Fruit fly (Drosophila melanogaster): ENCODE data around the gene fd3F.

fd3F gene

DNA sequence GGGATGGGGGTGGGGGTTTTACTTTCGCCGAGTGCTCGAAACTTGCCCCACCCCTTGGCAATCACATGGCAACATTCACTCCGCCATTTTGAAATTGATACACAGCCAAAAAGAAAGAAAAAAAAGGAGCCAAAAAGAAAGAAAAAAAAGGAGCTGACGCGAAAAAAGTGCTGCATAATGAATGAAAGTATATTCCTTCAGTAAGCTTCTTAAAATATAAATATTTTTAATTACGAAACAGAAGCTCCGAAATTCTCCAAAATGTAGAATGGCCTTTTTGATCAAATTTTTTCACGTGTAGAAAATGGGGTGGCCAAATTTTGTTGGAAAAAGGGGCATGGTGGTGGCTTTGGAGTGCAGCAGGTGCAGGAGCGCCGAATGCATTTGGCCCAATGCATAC is 33.9 kb upstream of the fd3F start (continued):
- TF ChIP-seq Chrac-16 (GFP tag; optimal IDR thresholded peaks at IDR 0.05) (peak; percentile 16), CG4854 (GFP tag; optimal IDR thresholded peaks at IDR 0.05) (no peak), ken (GFP tag; IDR thresholded peaks at IDR 0.05) (no peak), mam (GFP tag; optimal IDR thresholded peaks at IDR 0.05) (no peak), bowl (GFP tag; IDR thresholded peaks at IDR 0.05) (no peak), trem (tag; optimal IDR thresholded peaks at IDR 0.05) (no peak), CG4360 (GFP tag; IDR thresholded peaks at IDR 0.05) (no peak), Doc2 (GFP tag; IDR thresholded peaks at IDR 0.05) (no peak), Drgx (GFP tag; IDR thresholded peaks at IDR 0.05) (peak; percentile 21; the same call in 1 of the 2 replicates), CG12391 (tag; optimal IDR thresholded peaks at IDR 0.05) (peak; percentile 42), CG32772 (GFP tag; IDR thresholded peaks at IDR 0.05) (0 out of 2 replicates have a peak, but pooled peaks have one; percentile 34), CG18011 (GFP tag; optimal IDR thresholded peaks at IDR 0.05) (no peak), CG8281 (tag; optimal IDR thresholded peaks at IDR 0.05) (no peak), Dip3 (GFP tag; optimal IDR thresholded peaks at IDR 0.05) (no peak), odd (GFP tag; optimal IDR thresholded peaks at IDR 0.05) (no peak), CG30020 (tag; optimal IDR thresholded peaks at IDR 0.05) (no peak), CG11456 (GFP tag; IDR thresholded peaks at IDR 0.05) (no peak), ftz-f1 (GFP tag; optimal IDR thresholded peaks at IDR 0.05) (no peak), CG10543 (GFP tag; optimal IDR thresholded peaks at IDR 0.05) (no peak), kay (GFP tag; optimal IDR thresholded peaks at IDR 0.05) (no peak), abd-A (tag; optimal IDR thresholded peaks at IDR 0.05) (no peak), B-H1 (GFP tag; IDR thresholded peaks at IDR 0.05) (no peak), sug (tag; optimal IDR thresholded peaks at IDR 0.05) (no peak), CG1832 (GFP tag; optimal IDR thresholded peaks at IDR 0.05) (no peak), gt (GFP tag; IDR thresholded peaks at IDR 0.05) (no peak), Sox100B (GFP tag; optimal IDR thresholded peaks at IDR 0.05) (peak; percentile 16), CG6254 (GFP tag; optimal IDR thresholded peaks at IDR 0.05) (no peak), HLH54F (GFP tag; optimal IDR thresholded peaks at IDR 0.05) (no peak), pum (GFP tag; optimal IDR thresholded peaks at IDR 0.05) (no peak), scrt (GFP tag; optimal IDR thresholded peaks at IDR 0.05) (no peak), gce (GFP tag; IDR thresholded peaks at IDR 0.05) (no peak), br (optimal IDR thresholded peaks at IDR 0.05) (no peak), Dek (tag; optimal IDR thresholded peaks at IDR 0.05) (no peak), gcm (GFP tag; optimal IDR thresholded peaks at IDR 0.05) (no peak), CG5953 (GFP tag; IDR thresholded peaks at IDR 0.05) (no peak), CG14441 (GFP tag; IDR thresholded peaks at IDR 0.05) (no peak), Vsx1 (GFP tag; optimal IDR thresholded peaks at IDR 0.05) (peak; percentile 0), dm (GFP tag; optimal IDR thresholded peaks at IDR 0.05) (no peak), CG2678 (tag; optimal IDR thresholded peaks at IDR 0.05) (peak; percentile 55), hkb (optimal IDR thresholded peaks at IDR 0.05) (no peak), hkb (GFP tag; IDR thresholded peaks at IDR 0.05) (no peak), CG10565 (GFP tag; optimal IDR thresholded peaks at IDR 0.05) (no peak), Ssrp (tag; optimal IDR thresholded peaks at IDR 0.05) (no peak), fd102C (GFP tag; optimal IDR thresholded peaks at IDR 0.05) (no peak), MTF-1 (GFP tag; optimal IDR thresholded peaks at IDR 0.05; ENCODE audit: borderline replicate concordance) (no peak), Blimp-1 (GFP tag; optimal IDR thresholded peaks at IDR 0.05) (peak; percentile 57), dmrt99B (tag; optimal IDR thresholded peaks at IDR 0.05) (peak; percentile 64), CG3065 (GFP tag; optimal IDR thresholded peaks at IDR 0.05) (no peak), CG32767 (GFP tag; IDR thresholded peaks at IDR 0.05) (no peak), CG12155 (GFP tag; optimal IDR thresholded peaks at IDR 0.05) (no peak), pan (optimal IDR thresholded peaks at IDR 0.05) (no peak), pan (GFP tag; optimal IDR thresholded peaks at IDR 0.05 in 1 of 2, IDR thresholded peaks at IDR 0.05 in 1 of 2) (peak in 1 of 2 experiments; percentile 52), bbx (GFP tag; IDR thresholded peaks at IDR 0.05; ENCODE audit: partially characterized antibody) (no peak)

Data from whole organism, embryonic.